Fruit fly (Drosophila melanogaster) whole organism, embryonic: Measurements from ENCODE around the gene HBS1.

Source experiments
- Abd-B ChIP-seq: fragments of 200-800 bp; sonication (Bioruptor generic); optimal IDR thresholded peaks from 2 replicates; lab custom pipeline; 2018; ENCODE audit warnings: missing biosample characterization, mild to moderate bottlenecking, missing genetic modification characterization, moderate library complexity
- Aef1 ChIP-seq: fragments of 200-800 bp; sonication (Bioruptor generic); IDR thresholded peaks from 3 replicates; pipeline ENCODE4 v1.3.6; 2022; ENCODE audit warnings: missing biosample characterization, missing genetic modification characterization
- BtbVII ChIP-seq: fragments of 200-800 bp; sonication (Bioruptor generic); optimal IDR thresholded peaks from 3 replicates; lab custom pipeline; 2017; ENCODE audit warnings: missing biosample characterization, mild to moderate bottlenecking, missing genetic modification characterization
- CG11398 ChIP-seq: fragments of 200-800 bp; sonication (Bioruptor generic); optimal IDR thresholded peaks from 2 replicates; lab custom pipeline; 2016; ENCODE audit warnings: missing biosample characterization, missing genetic modification characterization
- CG12236 ChIP-seq: fragments of 200-800 bp; sonication (Bioruptor generic); optimal IDR thresholded peaks from 2 replicates; lab custom pipeline; 2016; ENCODE audit warnings: missing biosample characterization, missing genetic modification characterization
- CG14965 ChIP-seq: fragments of 200-800 bp; sonication (Bioruptor generic); optimal IDR thresholded peaks from 2 replicates; lab custom pipeline; 2016; ENCODE audit warnings: missing biosample characterization, missing genetic modification characterization, borderline replicate concordance
- CG15073 ChIP-seq: fragments of 200-800 bp; sonication (Bioruptor generic); optimal IDR thresholded peaks from 2 replicates; lab custom pipeline; 2016; ENCODE audit warnings: missing biosample characterization, missing genetic modification characterization
- CG15269 ChIP-seq: fragments of 200-800 bp; sonication (Bioruptor generic); optimal IDR thresholded peaks from 2 replicates; lab custom pipeline; 2018; ENCODE audit warnings: missing biosample characterization, mild to moderate bottlenecking, missing genetic modification characterization, moderate library complexity
- CG15479 ChIP-seq: fragments of 200-800 bp; sonication (Bioruptor generic); optimal IDR thresholded peaks from 3 replicates; lab custom pipeline; 2019; ENCODE audit warnings: missing biosample characterization, mild to moderate bottlenecking, missing genetic modification characterization, moderate library complexity
- CG18619 ChIP-seq: fragments of 200-800 bp; sonication (Bioruptor generic); optimal IDR thresholded peaks from 3 replicates; lab custom pipeline; 2017; ENCODE audit warnings: missing biosample characterization, mild to moderate bottlenecking, missing genetic modification characterization
- CG2129 ChIP-seq: fragments of 200-800 bp; sonication (Bioruptor generic); IDR thresholded peaks from 2 replicates; pipeline ENCODE4 v1.3.6; 2022; ENCODE audit warnings: missing biosample characterization, missing genetic modification characterization; ENCODE audit not compliant: partially characterized antibody
- CG3281 ChIP-seq: fragments of 200-800 bp; sonication (Bioruptor generic); optimal IDR thresholded peaks from 3 replicates; lab custom pipeline; 2017; ENCODE audit warnings: missing biosample characterization, mild to moderate bottlenecking, missing genetic modification characterization
- CG43689 ChIP-seq: fragments of 200-800 bp; sonication (Bioruptor generic); IDR thresholded peaks from 2 replicates; pipeline ENCODE4 v1.3.6; 2022; ENCODE audit warnings: missing biosample characterization, missing genetic modification characterization
- CG4404 ChIP-seq: fragments of 200-800 bp; sonication (Bioruptor generic); IDR thresholded peaks from 2 replicates; pipeline ENCODE4 v1.3.6; 2022; ENCODE audit warnings: missing biosample characterization, missing genetic modification characterization
- CG5953 ChIP-seq: fragments of 200-800 bp; sonication (Bioruptor generic); IDR thresholded peaks from 2 replicates; pipeline ENCODE4 v1.3.6; 2022; ENCODE audit warnings: missing biosample characterization, missing genetic modification characterization
- CG6254 ChIP-seq: fragments of 200-800 bp; sonication (Bioruptor generic); optimal IDR thresholded peaks from 3 replicates; lab custom pipeline; 2017; ENCODE audit warnings: mild to moderate bottlenecking, missing biosample characterization, missing genetic modification reagents, missing genetic modification characterization
- CG6654 ChIP-seq: fragments of 200-800 bp; sonication (Bioruptor generic); optimal IDR thresholded peaks from 2 replicates; lab custom pipeline; 2017; ENCODE audit warnings: missing biosample characterization, mild to moderate bottlenecking, missing genetic modification characterization
- CG7963 ChIP-seq: fragments of 200-800 bp; sonication (Bioruptor generic); IDR thresholded peaks from 3 replicates; pipeline ENCODE4 v1.3.6; 2022; ENCODE audit warnings: missing biosample characterization, missing genetic modification characterization; ENCODE audit not compliant: partially characterized antibody
- CG9609 ChIP-seq: fragments of 200-800 bp; sonication (Bioruptor generic); optimal IDR thresholded peaks from 3 replicates; lab custom pipeline; 2016; ENCODE audit warnings: missing biosample characterization, missing genetic modification characterization
- CoRest ChIP-seq: fragments of 200-800 bp; sonication (Bioruptor generic); optimal IDR thresholded peaks from 3 replicates; lab custom pipeline; 2018; ENCODE audit warnings: missing biosample characterization, mild to moderate bottlenecking, missing genetic modification characterization, moderate library complexity
- Dbx ChIP-seq: fragments of 200-800 bp; sonication (Bioruptor generic); IDR thresholded peaks from 3 replicates; pipeline ENCODE4 v1.3.6; 2022; ENCODE audit warnings: missing biosample characterization, missing genetic modification characterization
- Dll ChIP-seq: fragments of 200-800 bp; sonication (Bioruptor generic); IDR thresholded peaks from 4 replicates; pipeline ENCODE4 v1.3.6; 2022; ENCODE audit warnings: missing biosample characterization, missing genetic modification characterization; ENCODE audit not compliant: partially characterized antibody
- Doc2 ChIP-seq: fragments of 200-800 bp; sonication (Bioruptor generic); IDR thresholded peaks from 2 replicates; pipeline ENCODE4 v1.3.6; 2022; ENCODE audit warnings: missing biosample characterization, missing genetic modification characterization
- Ets65A ChIP-seq: fragments of 200-800 bp; sonication (Bioruptor generic); peaks from one replicate; lab custom pipeline; 2016; ENCODE audit warnings: missing biosample characterization, missing genetic modification characterization
- Fer2 ChIP-seq: fragments of 200-800 bp; sonication (Bioruptor generic); optimal IDR thresholded peaks from 2 replicates; lab custom pipeline; 2018; ENCODE audit warnings: missing biosample characterization, mild to moderate bottlenecking, missing genetic modification characterization, moderate library complexity
- Gug ChIP-seq: fragments of 200-800 bp; sonication (Bioruptor generic); IDR thresholded peaks from 4 replicates; pipeline ENCODE4 v1.3.6; 2022; ENCODE audit warnings: missing biosample characterization, missing genetic modification characterization
- Max ChIP-seq: fragments of 200-800 bp; sonication (Bioruptor generic); optimal IDR thresholded peaks from 2 replicates; lab custom pipeline; 2016; ENCODE audit warnings: missing biosample characterization, mild to moderate bottlenecking, missing genetic modification characterization
- Myb ChIP-seq: fragments of 200-800 bp; sonication (Bioruptor generic); optimal IDR thresholded peaks from 2 replicates; lab custom pipeline; 2016; ENCODE audit warnings: missing biosample characterization, missing genetic modification characterization
- Oli ChIP-seq: fragments of 200-800 bp; sonication (Bioruptor generic); optimal IDR thresholded peaks from 2 replicates; lab custom pipeline; 2018; ENCODE audit warnings: missing biosample characterization, mild to moderate bottlenecking, missing genetic modification characterization, moderate library complexity
- Stat92E ChIP-seq, 3 experiments: fragments of >200 bp in 2 of 3; fragments of 200-800 bp in 1 of 3; sonication (Bioruptor generic) in 1 of 3; optimal IDR thresholded peaks; 2 replicates each; lab custom pipeline; 2017 to 2019; ENCODE audit warnings: missing biosample characterization in 3 of 3, missing genetic modification characterization in 3 of 3, mild to moderate bottlenecking in 1 of 3, moderate library complexity in 1 of 3
- Taf1 ChIP-seq: fragments of 200-800 bp; sonication (Bioruptor generic); IDR thresholded peaks from 2 replicates; pipeline ENCODE4 v1.3.6; 2022; ENCODE audit warnings: missing biosample characterization, missing genetic modification characterization
- al ChIP-seq: fragments of 200-800 bp; sonication (Bioruptor generic); IDR thresholded peaks from 2 replicates; pipeline ENCODE4 v1.3.6; 2022; ENCODE audit warnings: missing biosample characterization, missing genetic modification characterization
- amos ChIP-seq: fragments of 200-800 bp; sonication (Bioruptor generic); IDR thresholded peaks from 2 replicates; pipeline ENCODE4 v1.3.6; 2022; ENCODE audit warnings: missing biosample characterization, missing genetic modification characterization; ENCODE audit not compliant: partially characterized antibody
- aop ChIP-seq: fragments of 200-800 bp; sonication (Bioruptor generic); IDR thresholded peaks from 2 replicates; pipeline ENCODE4 v1.3.6; 2022; ENCODE audit warnings: missing biosample characterization, missing genetic modification characterization
- ase ChIP-seq: fragments of 200-800 bp; sonication (Bioruptor generic); IDR thresholded peaks from 3 replicates; pipeline ENCODE4 v1.3.6; 2022; ENCODE audit warnings: missing biosample characterization, missing genetic modification characterization
- bcd ChIP-seq: fragments of 200-800 bp; sonication (Bioruptor generic); optimal IDR thresholded peaks from 2 replicates; lab custom pipeline; 2017; ENCODE audit warnings: missing biosample characterization, mild to moderate bottlenecking, missing genetic modification characterization
- br ChIP-seq: fragments of >200 bp; optimal IDR thresholded peaks from 2 replicates; lab custom pipeline; 2017
- caup ChIP-seq: fragments of 200-800 bp; sonication (Bioruptor generic); optimal IDR thresholded peaks from 3 replicates; lab custom pipeline; 2017; ENCODE audit warnings: missing biosample characterization, mild to moderate bottlenecking, missing genetic modification characterization, moderate library complexity; ENCODE audit not compliant: severe bottlenecking
- dm ChIP-seq: fragments of 200-800 bp; sonication (Bioruptor generic); optimal IDR thresholded peaks from 3 replicates; lab custom pipeline; 2016; ENCODE audit warnings: missing biosample characterization, missing genetic modification characterization
- dpn ChIP-seq, 2 experiments: fragments of 200-800 bp; sonication (Bioruptor generic); optimal IDR thresholded peaks; 3 replicates each; lab custom pipeline; 2016; ENCODE audit warnings: missing biosample characterization in 2 of 2, missing genetic modification characterization in 2 of 2
- h ChIP-seq: fragments of >200 bp; optimal IDR thresholded peaks from 2 replicates; lab custom pipeline; 2017
- her ChIP-seq: fragments of 200-800 bp; sonication (Bioruptor generic); optimal IDR thresholded peaks from 2 replicates; lab custom pipeline; 2016; ENCODE audit warnings: missing biosample characterization, missing genetic modification characterization
- insv ChIP-seq, 2 experiments: fragments of 200-800 bp; sonication (Bioruptor generic); optimal IDR thresholded peaks; 3 replicates each; lab custom pipeline; 2016 to 2018; ENCODE audit warnings: missing biosample characterization in 2 of 2, missing genetic modification characterization in 2 of 2
- kay ChIP-seq: fragments of 200-800 bp; sonication (Bioruptor generic); optimal IDR thresholded peaks from 2 replicates; lab custom pipeline; 2016; ENCODE audit warnings: missing biosample characterization, missing genetic modification characterization
- nerfin-1 ChIP-seq: fragments of 200-800 bp; sonication (Bioruptor generic); optimal IDR thresholded peaks from 3 replicates; lab custom pipeline; 2019; ENCODE audit warnings: missing biosample characterization, mild to moderate bottlenecking, missing genetic modification characterization, moderate library complexity
- p53 ChIP-seq: fragments of 200-800 bp; sonication (Bioruptor generic); optimal IDR thresholded peaks from 2 replicates; lab custom pipeline; 2016; ENCODE audit warnings: missing biosample characterization, missing genetic modification characterization
- prd ChIP-seq, 3 experiments: fragments of >200 bp in 2 of 3; fragments of 200-800 bp in 1 of 3; sonication (Bioruptor generic) in 1 of 3; optimal IDR thresholded peaks in 2 of 3; IDR thresholded peaks in 1 of 3; 2 replicates in 2 of 3; 3 replicates in 1 of 3; pipeline versions ENCODE4 v1.3.6 to Lab custom; 2017 to 2022; ENCODE audit warnings: missing biosample characterization in 1 of 3, missing genetic modification characterization in 1 of 3
- sug ChIP-seq: fragments of 200-800 bp; optimal IDR thresholded peaks from 2 replicates; lab custom pipeline; 2019; ENCODE audit warnings: missing biosample characterization, mild to moderate bottlenecking, missing genetic modification characterization, moderate library complexity
- tgo ChIP-seq: fragments of 200-800 bp; sonication (Bioruptor generic); IDR thresholded peaks from 3 replicates; pipeline ENCODE4 v1.3.6; 2022; ENCODE audit warnings: missing biosample characterization, missing genetic modification characterization
- unc-4 ChIP-seq: fragments of 200-800 bp; sonication (Bioruptor generic); IDR thresholded peaks from 2 replicates; pipeline ENCODE4 v1.3.6; 2022; ENCODE audit warnings: missing biosample characterization, missing genetic modification characterization; ENCODE audit not compliant: partially characterized antibody

HBS1 gene

dm6 chr3L:1886125-1886544, 21.1 kb upstream of the HBS1 start (continued):
- TF ChIP-seq amos (GFP tag; lab: Robert Waterston, UW) (no peak), CG15479 (GFP tag; lab: Kevin White, UChicago) (peak; percentile 72), Stat92E (GFP tag; optimal IDR thresholded peaks at IDR 0.05; lab: Kevin White, UChicago) (no peak), BtbVII (GFP tag; lab: Kevin White, UChicago) (peak; percentile 29), ase (GFP tag; lab: Robert Waterston, UW) (peak; percentile 67; the same call in 2 of the 3 replicates), CG12236 (GFP tag; lab: Kevin White, UChicago) (peak; percentile 75), CG2129 (GFP tag; lab: Robert Waterston, UW) (no peak), CG14965 (no peak), dpn (GFP tag; optimal IDR thresholded peaks at IDR 0.05; lab: Kevin White, UChicago) (peak; percentile 76 to 84), CG15073 (no peak), Myb (peak; percentile 47), dm (GFP tag; lab: Kevin White, UChicago) (peak; percentile 55), Dll (GFP tag; lab: Robert Waterston, UW) (no peak), p53 (peak; percentile 54), nerfin-1 (tag; lab: Kevin White, UChicago) (peak; percentile 78), kay (peak; percentile 75), h (no peak), CG9609 (peak; percentile 79), Oli (tag; lab: Kevin White, UChicago) (peak; percentile 88), prd (optimal IDR thresholded peaks at IDR 0.05; lab: Kevin White, UChicago) (no peak), prd (GFP tag; IDR thresholded peaks at IDR 0.05; lab: Robert Waterston, UW) (peak; percentile 97), unc-4 (no peak), Gug (GFP tag; lab: Robert Waterston, UW) (peak; percentile 51; the same call in 2 of the 4 replicates), her (peak; percentile 55), insv (GFP tag; optimal IDR thresholded peaks at IDR 0.05; lab: Kevin White, UChicago) (no peak), sug (tag; lab: Kevin White, UChicago) (peak; percentile 9), CG43689 (GFP tag; lab: Robert Waterston, UW) (peak; percentile 60; the same call in 1 of the 2 replicates), bcd (peak; percentile 72), Taf1 (GFP tag; lab: Robert Waterston, UW) (no peak), CG18619 (GFP tag; lab: Kevin White, UChicago) (peak; percentile 46), CG11398 (GFP tag; lab: Kevin White, UChicago) (peak; percentile 78), CoRest (peak; percentile 79), CG3281 (GFP tag; lab: Kevin White, UChicago) (peak; percentile 12), CG7963 (GFP tag; lab: Robert Waterston, UW) (no peak), CG6654 (GFP tag; lab: Kevin White, UChicago) (peak; percentile 46), br (lab: Kevin White, UChicago) (no peak), Aef1 (GFP tag; lab: Robert Waterston, UW) (peak; percentile 71), al (peak; percentile 32; the same call in 1 of the 2 replicates), Fer2 (tag; lab: Kevin White, UChicago) (peak; percentile 25), aop (GFP tag; lab: Robert Waterston, UW) (peak; percentile 63), Ets65A (peak; percentile 98), CG6254 (peak; percentile 80), Dbx (GFP tag; lab: Robert Waterston, UW) (no peak; the same call in 2 of the 3 replicates), Doc2 (GFP tag; lab: Robert Waterston, UW) (no peak), CG4404 (peak; percentile 88), Abd-B (GFP tag; lab: Kevin White, UChicago) (peak; percentile 81), tgo (GFP tag; lab: Robert Waterston, UW) (peak; percentile 78), CG5953 (peak; percentile 77), Max (GFP tag; lab: Kevin White, UChicago) (peak; percentile 77), CG15269 (tag; lab: Kevin White, UChicago) (peak; percentile 82), caup (peak; percentile 40)
